Fruit fly (Drosophila melanogaster): Measurements from ENCODE around the gene NimC1.

The NimC1 gene

DNA sequence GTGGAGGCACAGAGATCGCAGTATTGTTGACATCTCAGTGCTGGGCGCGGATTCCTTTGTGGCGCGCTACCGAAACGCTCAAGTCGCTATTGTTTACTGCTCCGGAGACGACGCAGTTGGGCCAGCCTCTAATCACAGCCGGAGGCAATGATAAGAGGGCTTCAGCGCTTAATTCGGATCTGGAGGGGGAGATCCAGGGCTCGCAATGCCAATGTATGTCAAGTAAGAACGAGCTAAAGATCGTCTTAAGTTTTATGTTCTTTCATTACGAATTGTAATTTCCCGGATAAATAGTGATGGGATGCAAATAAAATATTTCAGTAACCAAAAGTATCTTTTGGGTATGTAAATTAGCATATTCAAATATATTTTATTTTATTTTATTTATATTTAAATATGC lies 6.7 kb downstream of the NimC1 start, which contains the start of the genes NimB4 and NimB5:
NimB4 (minus strand) TSS at position 101 of the 400 bp plus-strand sequence.
NimB5 (plus strand) TSS at position 302 of the 400 bp plus-strand sequence.
- TF ChIP-seq rn (GFP tag; IDR thresholded peaks at IDR 0.05) (no peak), CG34367 (tag; optimal IDR thresholded peaks at IDR 0.05) (no peak), fd96Ca (GFP tag; IDR thresholded peaks at IDR 0.05) (no peak), CG12605 (GFP tag; IDR thresholded peaks at IDR 0.05) (no peak), Pif1B (GFP tag; optimal IDR thresholded peaks at IDR 0.05) (no peak), CG10348 (GFP tag; IDR thresholded peaks at IDR 0.05) (no peak), CG14655 (GFP tag; optimal IDR thresholded peaks at IDR 0.05) (no peak), CG15710 (tag; optimal IDR thresholded peaks at IDR 0.05) (no peak), CG17806 (tag; optimal IDR thresholded peaks at IDR 0.05) (no peak), CG9948 (tag; optimal IDR thresholded peaks at IDR 0.05) (no peak), CG13204 (GFP tag; optimal IDR thresholded peaks at IDR 0.05) (no peak), Pif1A (GFP tag; optimal IDR thresholded peaks at IDR 0.05) (no peak), Snoo (tag; optimal IDR thresholded peaks at IDR 0.05) (no peak), CG8301 (tag; optimal IDR thresholded peaks at IDR 0.05) (no peak), EcR (GFP tag; optimal IDR thresholded peaks at IDR 0.05) (no peak), D1 (tag; optimal IDR thresholded peaks at IDR 0.05) (no peak)

DNA sequence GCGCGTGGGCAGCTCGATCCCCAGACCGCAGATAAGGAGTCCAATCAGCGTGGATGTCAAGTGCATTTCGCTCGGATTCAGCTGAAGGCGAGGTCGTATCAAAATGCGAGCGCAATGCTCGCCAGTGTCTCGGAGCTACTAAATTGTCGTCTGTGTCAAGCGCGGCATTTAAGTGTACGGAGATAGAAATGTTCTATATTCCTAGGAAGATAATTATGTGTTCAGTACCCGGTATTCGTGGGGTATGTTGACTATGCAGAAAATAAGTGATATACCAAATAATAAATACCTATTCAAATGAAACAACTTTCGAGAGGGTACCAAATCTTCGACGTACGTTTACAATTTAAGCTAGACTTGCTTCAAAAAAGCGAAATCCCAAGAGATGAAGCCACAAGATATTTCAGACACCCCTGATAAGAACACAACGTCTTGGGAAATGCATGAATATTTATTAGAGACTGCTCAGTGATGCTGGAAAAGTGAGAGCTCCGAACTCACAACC lies 8.7 kb downstream of the NimC1 start, which contains the start of gene NimB3:
NimB3 (minus strand) TSS at position 140 of the 505 bp plus-strand sequence.
- no peak for TF ChIP-seq EcR (GFP tag; optimal IDR thresholded peaks at IDR 0.05)
- TF ChIP-seq CG14655 (GFP tag; optimal IDR thresholded peaks at IDR 0.05), result no peak
- no peak for TF ChIP-seq rn (GFP tag; IDR thresholded peaks at IDR 0.05)
- TF ChIP-seq gl (tag; optimal IDR thresholded peaks at IDR 0.05), result no peak
- no peak for TF ChIP-seq Snoo (tag; optimal IDR thresholded peaks at IDR 0.05)
- no peak for TF ChIP-seq CG32121 (GFP tag; IDR thresholded peaks at IDR 0.05)
- TF ChIP-seq Pif1A (GFP tag; optimal IDR thresholded peaks at IDR 0.05), result no peak
- TF ChIP-seq CG12605 (GFP tag; IDR thresholded peaks at IDR 0.05), result no peak
- no peak for TF ChIP-seq CG15710 (tag; optimal IDR thresholded peaks at IDR 0.05)
- TF ChIP-seq CG13204 (GFP tag; optimal IDR thresholded peaks at IDR 0.05), result no peak

DNA sequence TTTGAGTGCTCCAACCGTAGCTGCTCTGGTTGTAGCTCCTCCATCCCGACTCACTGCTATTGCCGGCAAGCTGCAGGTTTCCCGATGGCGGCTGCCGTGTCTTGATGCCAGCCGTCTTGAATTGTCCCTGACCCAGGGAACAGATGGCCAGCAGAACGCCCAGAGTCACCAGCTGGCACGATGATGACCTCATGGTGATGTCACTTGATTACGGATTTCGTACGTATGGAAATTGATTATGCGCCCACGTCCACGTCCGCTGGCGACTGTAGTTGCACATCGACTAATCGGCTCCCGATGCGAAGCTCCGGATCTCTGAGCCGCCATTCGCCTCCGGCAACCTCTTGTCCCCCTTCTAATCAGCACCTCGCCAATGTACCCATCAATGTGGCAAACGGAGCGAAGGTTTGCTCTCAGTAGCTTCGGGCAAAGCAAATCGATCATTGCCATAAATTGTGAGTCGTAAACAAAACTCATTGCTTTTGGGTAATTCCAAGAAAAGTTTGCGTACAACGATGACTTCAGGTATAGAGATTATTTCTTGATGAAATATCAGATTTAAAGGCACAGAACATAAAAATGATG lies 9.7 kb downstream of the NimC1 start, which contains the start of gene NimB2:
NimB2 (minus strand) TSS at position 287 of the 585 bp plus-strand sequence.
- TF ChIP-seq D1 (tag; optimal IDR thresholded peaks at IDR 0.05) (no peak), Pif1A (GFP tag; optimal IDR thresholded peaks at IDR 0.05) (no peak), gl (tag; optimal IDR thresholded peaks at IDR 0.05) (no peak)

DNA sequence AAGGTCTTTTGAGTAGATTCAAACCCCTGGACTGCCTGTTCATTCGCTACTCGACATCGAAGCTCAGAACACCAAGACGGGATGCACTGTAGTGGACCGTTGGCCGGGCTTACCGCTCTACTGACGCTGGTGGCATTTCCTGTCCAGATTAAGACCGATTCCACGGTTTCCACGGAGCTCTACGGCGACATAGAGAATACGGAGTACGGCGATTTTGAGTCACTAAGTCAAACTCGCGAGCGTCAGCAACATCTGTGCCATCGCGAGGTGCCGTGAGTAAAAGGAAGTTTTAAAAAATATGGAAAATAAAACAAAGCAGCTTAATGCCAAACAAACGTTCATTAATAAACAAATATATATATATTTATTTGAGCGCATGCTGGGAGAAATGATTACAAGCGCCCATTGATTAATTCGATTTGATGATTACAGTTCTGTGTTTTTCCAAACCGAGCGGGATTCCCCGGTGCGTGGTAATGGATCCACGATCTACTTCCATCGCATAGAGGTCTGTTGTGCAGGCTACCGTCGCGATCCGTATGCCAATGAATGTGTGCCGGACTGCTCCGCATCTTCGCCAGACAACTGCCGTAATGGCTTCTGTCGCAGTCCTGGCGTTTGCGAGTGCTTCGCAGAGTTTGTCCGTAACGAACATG lies 13.0 kb downstream of the NimC1 start, which contains the start of gene NimB1:
NimB1 (plus strand) TSS at position 41 of the 656 bp plus-strand sequence.
- TF ChIP-seq CG8159 (tag; optimal IDR thresholded peaks at IDR 0.05) (no peak), fd96Ca (GFP tag; IDR thresholded peaks at IDR 0.05) (no peak), Pif1A (GFP tag; optimal IDR thresholded peaks at IDR 0.05) (no peak), EcR (GFP tag; optimal IDR thresholded peaks at IDR 0.05) (no peak), Ets98B (GFP tag; IDR thresholded peaks at IDR 0.05) (no peak), rn (GFP tag; IDR thresholded peaks at IDR 0.05) (no peak), CG32121 (GFP tag; IDR thresholded peaks at IDR 0.05) (no peak), CG34367 (tag; optimal IDR thresholded peaks at IDR 0.05) (no peak), CG13204 (GFP tag; optimal IDR thresholded peaks at IDR 0.05) (no peak)

DNA sequence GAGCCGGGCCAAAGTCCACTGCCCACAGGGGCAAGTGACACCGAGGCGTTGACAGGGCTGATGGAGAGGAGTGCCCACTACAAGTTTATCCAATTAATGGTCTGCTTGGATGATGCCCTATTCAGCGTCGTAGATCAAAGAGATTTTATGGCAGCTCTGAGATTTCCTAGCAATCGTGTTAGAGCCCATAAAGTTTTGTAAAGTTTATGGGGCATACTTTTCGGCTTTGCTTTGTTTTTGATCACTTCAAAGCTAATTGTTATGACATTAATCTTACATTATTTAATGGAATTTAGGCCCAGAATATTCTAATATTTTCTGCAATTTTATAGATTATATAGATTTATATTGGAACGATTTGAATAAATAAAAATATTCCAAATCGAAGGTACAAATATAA lies 16.2 kb downstream of the NimC1 start:
- TF ChIP-seq rn (GFP tag; IDR thresholded peaks at IDR 0.05) (no peak), CG13204 (GFP tag; optimal IDR thresholded peaks at IDR 0.05) (no peak), EcR (GFP tag; optimal IDR thresholded peaks at IDR 0.05) (no peak), Pif1B (GFP tag; optimal IDR thresholded peaks at IDR 0.05) (no peak), D1 (tag; optimal IDR thresholded peaks at IDR 0.05) (no peak), CG10348 (GFP tag; IDR thresholded peaks at IDR 0.05) (no peak), Ets98B (GFP tag; IDR thresholded peaks at IDR 0.05) (no peak), CG4496 (GFP tag; IDR thresholded peaks at IDR 0.05) (no peak), CG32121 (GFP tag; IDR thresholded peaks at IDR 0.05) (no peak), CG14655 (GFP tag; optimal IDR thresholded peaks at IDR 0.05) (no peak), CG8159 (tag; optimal IDR thresholded peaks at IDR 0.05) (no peak), CG15710 (tag; optimal IDR thresholded peaks at IDR 0.05) (no peak), CG17806 (tag; optimal IDR thresholded peaks at IDR 0.05) (no peak), CG34367 (tag; optimal IDR thresholded peaks at IDR 0.05) (no peak), Snoo (tag; optimal IDR thresholded peaks at IDR 0.05) (no peak), Pif1A (GFP tag; optimal IDR thresholded peaks at IDR 0.05) (no peak), fd96Ca (GFP tag; IDR thresholded peaks at IDR 0.05) (no peak)

DNA sequence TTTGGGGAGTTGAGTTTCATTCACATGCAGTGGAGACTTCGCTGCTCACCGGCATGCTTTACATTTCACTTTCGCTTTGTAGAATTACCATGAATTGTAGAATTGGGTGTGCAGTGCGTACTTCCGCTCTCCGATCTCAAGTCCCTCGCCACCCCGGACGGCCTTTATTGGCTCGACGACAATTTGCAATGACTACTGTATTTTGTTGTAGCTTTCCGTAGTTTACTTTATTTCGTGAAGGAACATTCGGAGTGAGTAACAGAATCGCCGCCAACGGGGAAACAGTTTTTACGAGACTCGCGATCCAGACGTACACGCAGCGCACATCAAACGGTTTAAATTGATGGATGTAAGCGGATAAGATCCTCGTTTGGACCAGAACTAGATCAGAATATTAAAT lies 19.3 kb downstream of the NimC1 start, which contains the start of gene NimA:
NimA (plus strand) TSS at position 301 of the 400 bp plus-strand sequence.
- no peak for TF ChIP-seq CG9948 (tag; optimal IDR thresholded peaks at IDR 0.05)
- TF ChIP-seq gl (tag; optimal IDR thresholded peaks at IDR 0.05), result no peak
- no peak; the same call in 1 of the 2 replicates for TF ChIP-seq CG32121 (GFP tag; IDR thresholded peaks at IDR 0.05)
- TF ChIP-seq CG15710 (tag; optimal IDR thresholded peaks at IDR 0.05), result no peak
- no peak for TF ChIP-seq Pif1B (GFP tag; optimal IDR thresholded peaks at IDR 0.05)
- no peak for TF ChIP-seq CG8301 (tag; optimal IDR thresholded peaks at IDR 0.05)
- TF ChIP-seq fd96Ca (GFP tag; IDR thresholded peaks at IDR 0.05), result no peak
- no peak for TF ChIP-seq CG10348 (GFP tag; IDR thresholded peaks at IDR 0.05)

Data from whole organism, pupa.